Worm (Caenorhabditis elegans): ENCODE measurements around the gene cyp-35D1.

Gene cyp-35D1

DNA sequence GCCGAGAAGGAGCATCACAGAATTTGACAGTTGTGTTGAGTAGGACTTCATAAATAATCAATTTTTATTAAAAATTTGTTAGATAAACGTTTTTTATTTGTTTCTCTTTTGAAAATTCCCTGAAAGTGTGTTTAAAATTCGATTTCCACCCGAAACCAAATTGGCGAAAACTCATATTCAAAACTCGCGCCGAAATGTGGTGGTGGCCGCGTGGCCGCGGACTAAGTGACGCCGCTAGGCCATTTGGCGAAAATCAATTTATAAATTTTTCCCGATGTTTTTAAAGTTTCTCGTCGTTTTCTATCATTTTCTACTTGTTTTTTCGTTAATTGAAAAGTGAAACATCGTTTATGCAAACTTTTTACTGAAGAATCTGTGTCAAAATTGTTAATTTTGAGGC, 46.4 kb upstream of the cyp-35D1 start (continued):
- TF ChIP-seq aly-2 (tag; optimal IDR thresholded peaks at IDR 0.05): no peak

DNA sequence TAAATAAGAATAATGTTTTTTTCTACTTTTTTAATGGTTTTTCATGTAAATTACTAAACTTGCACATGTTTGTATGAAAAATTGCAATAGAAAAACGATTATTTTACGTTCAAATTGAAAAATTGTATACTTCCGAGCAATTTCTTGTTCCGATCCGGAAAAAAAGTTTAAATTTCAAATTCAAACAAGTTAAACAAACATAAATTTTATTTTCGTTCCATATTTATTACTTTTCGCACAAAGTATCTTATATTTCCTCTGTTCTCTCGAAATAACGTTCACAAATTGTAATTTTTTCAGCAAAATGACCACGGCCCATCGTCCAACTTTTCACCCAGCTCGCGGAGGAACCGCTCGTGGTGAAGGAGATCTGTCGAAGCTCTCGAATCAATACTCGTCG, 46.0 kb upstream of the cyp-35D1 start, which contains the start of gene cwc-15:
Gene cwc-15, plus strand, starts transcription at position 301 of the 400 bp plus-strand sequence.
- no peak for TF ChIP-seq blmp-1 (tag; optimal IDR thresholded peaks at IDR 0.05; ENCODE audit: insufficient read depth)
- no peak for TF ChIP-seq ZK546.5 (tag; optimal IDR thresholded peaks at IDR 0.05)
- no peak for TF ChIP-seq unc-39 (tag; optimal IDR thresholded peaks at IDR 0.05)
- no peak for TF ChIP-seq lin-11 (tag; optimal IDR thresholded peaks at IDR 0.05)
- TF ChIP-seq egl-27 (tag; optimal IDR thresholded peaks at IDR 0.05): no peak
- no peak for TF ChIP-seq unc-62 (GFP tag; optimal IDR thresholded peaks at IDR 0.05)
- no peak for TF ChIP-seq C34F6.9 (tag; optimal IDR thresholded peaks at IDR 0.05)
- TF ChIP-seq mbf-1 (tag; optimal IDR thresholded peaks at IDR 0.05): no peak
- no peak for TF ChIP-seq ama-1 (optimal IDR thresholded peaks at IDR 0.05)
- TF ChIP-seq R02D3.7 (tag; optimal IDR thresholded peaks at IDR 0.05): no peak
- no peak for TF ChIP-seq unc-55 (GFP tag; optimal IDR thresholded peaks at IDR 0.05)

DNA sequence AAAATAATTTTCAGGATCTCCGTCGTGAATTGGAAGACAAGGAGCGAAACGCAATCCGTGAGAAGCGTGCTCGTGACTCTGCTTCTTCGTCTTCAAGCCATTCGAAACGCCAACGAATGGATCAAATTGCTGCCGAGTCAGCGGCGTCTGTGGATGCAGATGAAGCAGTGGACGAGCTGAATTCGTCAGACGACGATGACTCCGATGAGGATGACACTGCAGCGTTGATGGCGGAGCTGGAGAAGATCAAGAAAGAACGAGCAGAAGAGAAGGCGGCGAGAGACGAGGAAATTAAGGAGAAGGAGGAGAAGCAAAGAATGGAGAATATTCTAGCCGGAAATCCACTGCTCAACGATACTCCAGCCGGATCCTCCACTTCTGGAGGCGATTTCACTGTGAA, 45.5 kb upstream of the cyp-35D1 start:
- TF ChIP-seq ztf-4 (tag; optimal IDR thresholded peaks at IDR 0.05) (no peak), elt-3 (tag; optimal IDR thresholded peaks at IDR 0.05) (no peak), alr-1 (tag; optimal IDR thresholded peaks at IDR 0.05) (no peak), lsy-2 (tag; optimal IDR thresholded peaks at IDR 0.05) (no peak), nhr-25 (tag; optimal IDR thresholded peaks at IDR 0.05) (no peak), mbf-1 (tag; optimal IDR thresholded peaks at IDR 0.05) (no peak), nhr-12 (tag; optimal IDR thresholded peaks at IDR 0.05) (no peak), F13H6.1 (tag; optimal IDR thresholded peaks at IDR 0.05) (no peak), ama-1 (optimal IDR thresholded peaks at IDR 0.05) (no peak), C34F6.9 (tag; optimal IDR thresholded peaks at IDR 0.05) (no peak), elt-1 (tag; optimal IDR thresholded peaks at IDR 0.05) (no peak), nhr-23 (tag; optimal IDR thresholded peaks at IDR 0.05) (no peak), snpc-4 (tag; optimal IDR thresholded peaks at IDR 0.05) (no peak)

DNA sequence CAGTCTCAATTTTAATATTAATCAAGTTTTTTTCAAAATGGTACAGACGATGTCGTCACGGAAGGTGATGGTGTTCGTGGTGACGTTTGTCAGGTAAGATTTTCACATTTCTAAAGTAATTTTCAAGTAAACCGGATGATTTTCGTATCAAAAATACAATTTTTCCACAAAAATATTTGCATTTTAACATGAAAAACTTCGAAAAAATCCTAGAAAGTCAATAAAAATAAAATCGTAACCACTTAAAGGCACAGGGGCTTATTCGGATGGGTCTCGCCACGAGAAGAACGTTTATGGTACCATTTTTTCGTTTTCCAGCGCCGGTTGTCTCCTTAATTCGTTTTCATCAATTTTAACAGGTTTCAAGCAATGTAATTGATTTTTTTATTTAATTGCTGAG, 44.7 kb upstream of the cyp-35D1 start, which contains the start of gene T10C6.6:
Gene T10C6.6, plus strand, starts transcription at position 27 of the 400 bp plus-strand sequence.
- TF ChIP-seq lin-39 (tag; optimal IDR thresholded peaks at IDR 0.05): no peak
- TF ChIP-seq mdl-1 (tag; optimal IDR thresholded peaks at IDR 0.05): no peak
- TF ChIP-seq nhr-23 (tag; optimal IDR thresholded peaks at IDR 0.05): no peak
- TF ChIP-seq nhr-21 (tag; optimal IDR thresholded peaks at IDR 0.05): no peak
- no peak for TF ChIP-seq nhr-10 (tag; optimal IDR thresholded peaks at IDR 0.05)
- no peak for TF ChIP-seq sma-9 (GFP tag; optimal IDR thresholded peaks at IDR 0.05)
- no peak for TF ChIP-seq sma-9 (tag; optimal IDR thresholded peaks at IDR 0.05)
- no peak for TF ChIP-seq lin-11 (tag; optimal IDR thresholded peaks at IDR 0.05)
- no peak for TF ChIP-seq skn-1 (tag; optimal IDR thresholded peaks at IDR 0.05)
- TF ChIP-seq ZK546.5 (tag; optimal IDR thresholded peaks at IDR 0.05): no peak

DNA sequence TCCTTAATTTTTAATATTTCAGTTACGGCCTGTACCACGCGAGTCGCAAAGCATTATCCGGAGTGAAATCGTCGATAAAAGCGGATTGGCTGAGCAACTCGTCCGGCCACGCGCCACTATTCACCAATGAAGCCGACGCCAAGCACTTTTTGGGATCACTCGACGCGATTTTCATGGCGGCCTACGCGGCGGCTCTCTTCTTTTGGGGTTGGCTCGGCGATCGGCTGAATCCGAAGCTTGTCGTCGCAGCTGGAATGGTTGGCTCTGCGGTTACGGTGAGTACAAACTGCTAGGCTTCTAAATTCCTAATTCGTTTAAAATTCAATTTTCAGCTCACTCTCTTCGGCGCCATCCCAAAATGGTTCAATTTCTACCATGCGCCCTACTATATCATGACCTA, 44.1 kb upstream of the cyp-35D1 start:
- TF ChIP-seq snpc-4 (tag; optimal IDR thresholded peaks at IDR 0.05) (no peak), dmd-4 (tag; optimal IDR thresholded peaks at IDR 0.05) (no peak), nhr-129 (tag; optimal IDR thresholded peaks at IDR 0.05) (no peak), aly-2 (tag; optimal IDR thresholded peaks at IDR 0.05) (no peak), sma-3 (GFP tag; optimal IDR thresholded peaks at IDR 0.05) (no peak), mab-5 (tag; optimal IDR thresholded peaks at IDR 0.05) (no peak), Y55F3AM.14 (GFP tag; optimal IDR thresholded peaks at IDR 0.05) (no peak), nhr-237 (tag; optimal IDR thresholded peaks at IDR 0.05) (no peak), nhr-10 (tag; optimal IDR thresholded peaks at IDR 0.05) (no peak), ztf-11 (tag; optimal IDR thresholded peaks at IDR 0.05) (no peak), blmp-1 (tag; optimal IDR thresholded peaks at IDR 0.05; ENCODE audit: insufficient read depth) (no peak), crh-2 (tag; optimal IDR thresholded peaks at IDR 0.05) (no peak), ztf-4 (tag; optimal IDR thresholded peaks at IDR 0.05) (no peak), ztf-1 (GFP tag; conservative IDR thresholded peaks at IDR 0.05) (no peak), lin-39 (tag; optimal IDR thresholded peaks at IDR 0.05) (no peak), nhr-21 (tag; optimal IDR thresholded peaks at IDR 0.05) (no peak), skn-1 (tag; optimal IDR thresholded peaks at IDR 0.05) (no peak), R02D3.7 (tag; optimal IDR thresholded peaks at IDR 0.05) (no peak), mdl-1 (tag; optimal IDR thresholded peaks at IDR 0.05) (no peak)
